Worm (Caenorhabditis elegans) whole organism, L2 larva: ENCODE measurements around the gene F16B4.2.

Source experiments
- Y55F3AM.14 ChIP-seq: fragments of 200-800 bp; sonication (Bioruptor generic); optimal IDR thresholded peaks from 2 replicates; lab custom pipeline; 2018; ENCODE audit warnings: mild to moderate bottlenecking, missing genetic modification characterization, missing compliant biosample characterization
- ZK546.5 ChIP-seq: sonication (generic microtip); optimal IDR thresholded peaks from 2 replicates; lab custom pipeline; 2017; ENCODE audit warnings: missing biosample characterization, missing genetic modification characterization
- alr-1 ChIP-seq: fragments of 150-350 bp; optimal IDR thresholded peaks from 2 replicates; lab custom pipeline; 2014; ENCODE audit warnings: missing biosample characterization, missing genetic modification characterization
- ama-1 ChIP-seq: fragments of 150-350 bp; optimal IDR thresholded peaks from 2 replicates; lab custom pipeline; 2018; ENCODE audit warnings: inconsistent platforms
- ceh-16 ChIP-seq: fragments of 150-350 bp; optimal IDR thresholded peaks from 2 replicates; lab custom pipeline; 2014; ENCODE audit warnings: missing biosample characterization, missing genetic modification characterization
- ceh-82 ChIP-seq: fragments of 150-350 bp; optimal IDR thresholded peaks from 2 replicates; lab custom pipeline; 2014; ENCODE audit warnings: missing biosample characterization, missing genetic modification characterization
- egl-27 ChIP-seq: sonication (generic microtip); optimal IDR thresholded peaks from 3 replicates; lab custom pipeline; 2017; ENCODE audit warnings: missing biosample characterization, missing genetic modification reagents, missing genetic modification characterization
- elt-1 ChIP-seq: fragments of 150-350 bp; optimal IDR thresholded peaks from 2 replicates; lab custom pipeline; 2014; ENCODE audit warnings: missing biosample characterization, missing genetic modification characterization
- elt-3 ChIP-seq: sonication (generic microtip); optimal IDR thresholded peaks from 2 replicates; lab custom pipeline; 2017; ENCODE audit warnings: missing biosample characterization, missing genetic modification characterization
- fos-1 ChIP-seq: fragments of 150-350 bp; optimal IDR thresholded peaks from 2 replicates; lab custom pipeline; 2014; ENCODE audit warnings: missing biosample characterization, missing genetic modification characterization
- lin-11 ChIP-seq: fragments of 150-350 bp; sonication (generic microtip); optimal IDR thresholded peaks from 2 replicates; lab custom pipeline; 2014; ENCODE audit warnings: missing biosample characterization, missing genetic modification characterization, inconsistent platforms, mixed read lengths
- lin-13 ChIP-seq: fragments of 150-350 bp; optimal IDR thresholded peaks from 2 replicates; lab custom pipeline; 2014; ENCODE audit warnings: missing biosample characterization, missing genetic modification reagents, missing genetic modification characterization
- lin-39 ChIP-seq: fragments of 150-350 bp; optimal IDR thresholded peaks from 2 replicates; lab custom pipeline; 2014; ENCODE audit warnings: missing biosample characterization, missing genetic modification reagents, missing genetic modification characterization
- lsy-2 ChIP-seq, 2 experiments: fragments of 150-350 bp in 1 of 2; sonication (generic microtip) in 1 of 2; optimal IDR thresholded peaks; 2 replicates each; lab custom pipeline; 2014 to 2017; ENCODE audit warnings: missing biosample characterization in 2 of 2, missing genetic modification characterization in 2 of 2
- mbf-1 ChIP-seq: sonication (generic microtip); optimal IDR thresholded peaks from 2 replicates; lab custom pipeline; 2017; ENCODE audit warnings: missing biosample characterization, missing genetic modification characterization
- mdl-1 ChIP-seq, 2 experiments: fragments of 150-350 bp in 1 of 2; sonication (generic microtip) in 1 of 2; optimal IDR thresholded peaks; 2 replicates each; lab custom pipeline; 2017; ENCODE audit warnings: missing biosample characterization in 2 of 2, missing genetic modification characterization in 2 of 2
- nhr-11 ChIP-seq: fragments of 150-350 bp; optimal IDR thresholded peaks from 2 replicates; lab custom pipeline; 2014; ENCODE audit warnings: missing biosample characterization, missing genetic modification characterization
- nhr-129 ChIP-seq: fragments of 150-350 bp; optimal IDR thresholded peaks from 2 replicates; lab custom pipeline; 2014; ENCODE audit warnings: missing biosample characterization, missing genetic modification characterization
- nhr-21 ChIP-seq: fragments of 150-350 bp; optimal IDR thresholded peaks from 2 replicates; lab custom pipeline; 2014; ENCODE audit warnings: missing biosample characterization, missing genetic modification characterization
- nhr-23 ChIP-seq: fragments of 150-350 bp; optimal IDR thresholded peaks from 2 replicates; lab custom pipeline; 2014; ENCODE audit warnings: missing biosample characterization, missing genetic modification reagents, missing genetic modification characterization
- nhr-237 ChIP-seq: fragments of 150-350 bp; optimal IDR thresholded peaks from 2 replicates; lab custom pipeline; 2014; ENCODE audit warnings: missing biosample characterization, missing genetic modification characterization
- nhr-25 ChIP-seq: fragments of 150-350 bp; sonication (generic microtip); optimal IDR thresholded peaks from 3 replicates; lab custom pipeline; 2014; ENCODE audit warnings: missing biosample characterization, missing genetic modification characterization
- nhr-6 ChIP-seq: fragments of 150-350 bp; optimal IDR thresholded peaks from 2 replicates; lab custom pipeline; 2014; ENCODE audit warnings: missing biosample characterization, missing genetic modification characterization
- nhr-77 ChIP-seq: fragments of 150-350 bp; optimal IDR thresholded peaks from 2 replicates; lab custom pipeline; 2014; ENCODE audit warnings: missing biosample characterization, missing genetic modification characterization
- peb-1 ChIP-seq: fragments of 150-350 bp; optimal IDR thresholded peaks from 2 replicates; lab custom pipeline; 2014; ENCODE audit warnings: missing biosample characterization, missing genetic modification characterization
- sem-4 ChIP-seq: fragments of 150-350 bp; optimal IDR thresholded peaks from 2 replicates; lab custom pipeline; 2014; ENCODE audit warnings: missing biosample characterization, missing genetic modification reagents, missing genetic modification characterization
- skn-1 ChIP-seq: sonication (generic microtip); optimal IDR thresholded peaks from 2 replicates; lab custom pipeline; 2017; ENCODE audit warnings: missing biosample characterization, missing genetic modification characterization
- sma-3 ChIP-seq: sonication (generic microtip); optimal IDR thresholded peaks from 2 replicates; lab custom pipeline; 2016; ENCODE audit warnings: missing genetic modification reagents, missing genetic modification characterization, missing compliant biosample characterization
- sma-9 ChIP-seq, 2 experiments: fragments of 150-350 bp in 1 of 2; sonication (generic microtip) in 1 of 2; optimal IDR thresholded peaks; 2 replicates each; lab custom pipeline; 2014 to 2016; ENCODE audit warnings: missing genetic modification characterization in 2 of 2, mild to moderate bottlenecking in 1 of 2, missing biosample characterization in 1 of 2, missing compliant biosample characterization in 1 of 2, missing genetic modification reagents in 1 of 2, moderate library complexity in 1 of 2
- snpc-4 ChIP-seq: fragments of 150-350 bp; optimal IDR thresholded peaks from 2 replicates; lab custom pipeline; 2014; ENCODE audit warnings: missing biosample characterization, missing genetic modification characterization
- unc-39 ChIP-seq: fragments of 150-350 bp; optimal IDR thresholded peaks from 2 replicates; lab custom pipeline; 2014; ENCODE audit warnings: missing biosample characterization, missing genetic modification characterization
- unc-55 ChIP-seq: fragments of 150-350 bp; sonication (generic microtip); optimal IDR thresholded peaks from 3 replicates; lab custom pipeline; 2014; ENCODE audit warnings: missing biosample characterization, missing genetic modification reagents, missing genetic modification characterization
- zag-1 ChIP-seq: fragments of 150-350 bp; optimal IDR thresholded peaks from 2 replicates; lab custom pipeline; 2014; ENCODE audit warnings: missing biosample characterization, missing genetic modification characterization
- ztf-1 ChIP-seq: fragments of 200-800 bp; sonication (Bioruptor generic); conservative IDR thresholded peaks from 2 replicates; pipeline ENCODE4 v1.3.6; 2022; ENCODE audit warnings: missing genetic modification characterization, missing compliant biosample characterization
- ztf-4 ChIP-seq: fragments of 150-350 bp; optimal IDR thresholded peaks from 2 replicates; lab custom pipeline; 2014; ENCODE audit warnings: missing biosample characterization, missing genetic modification characterization

F16B4.2 gene

DNA sequence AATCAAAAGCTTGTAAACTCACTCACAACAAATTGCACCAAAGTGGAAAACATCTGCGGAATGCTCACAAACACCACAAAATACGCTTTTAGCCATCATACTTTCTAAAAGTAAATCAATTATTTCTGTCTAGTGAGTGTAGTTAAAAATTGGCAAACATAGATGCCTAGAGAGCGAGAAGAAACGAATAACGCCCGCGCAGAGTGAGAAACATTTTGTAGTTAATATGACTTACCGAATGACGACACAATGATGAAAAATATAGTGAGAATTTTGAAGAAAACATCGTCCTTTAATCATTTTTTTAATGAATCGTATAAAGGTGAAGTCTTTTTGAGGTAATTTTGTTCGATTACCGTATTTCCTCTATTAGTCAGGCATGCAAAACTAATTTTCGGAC is 28.5 kb downstream of the F16B4.2 start, which contains the start of gene nhr-238:
nhr-238 (minus strand) TSS at position 104 of the 400 bp plus-strand sequence.
- TF ChIP-seq snpc-4 (tag; lab: Kevin White, UChicago) (no peak), nhr-129 (tag; lab: Kevin White, UChicago) (peak; percentile 93), nhr-77 (peak; percentile 84)

ce11 chrV:1631148-1631547 is 30.3 kb downstream of the F16B4.2 start, which contains the start of gene Y46H3D.8:
TSS of gene Y46H3D.8 (minus strand) at chrV:1631248.
- TF ChIP-seq Y55F3AM.14 (GFP tag; lab: Kevin White, UChicago) (no peak), sma-9 (GFP tag; optimal IDR thresholded peaks at IDR 0.05; lab: Kevin White, UChicago) (no peak), sma-9 (tag; optimal IDR thresholded peaks at IDR 0.05; lab: Kevin White, UChicago) (no peak)

- TF ChIP-seq lin-39 (no peak), nhr-11 (no peak), snpc-4 (tag; lab: Kevin White, UChicago) (no peak), skn-1 (no peak), egl-27 (no peak), elt-3 (no peak), ztf-4 (tag; lab: Kevin White, UChicago) (no peak), nhr-6 (tag; lab: Kevin White, UChicago) (no peak), Y55F3AM.14 (GFP tag; lab: Kevin White, UChicago) (no peak), sma-9 (GFP tag; optimal IDR thresholded peaks at IDR 0.05; lab: Kevin White, UChicago) (no peak), sma-9 (tag; optimal IDR thresholded peaks at IDR 0.05; lab: Kevin White, UChicago) (no peak), ama-1 (lab: Kevin White, UChicago) (no peak), mdl-1 (tag; optimal IDR thresholded peaks at IDR 0.05; lab: Kevin White, UChicago) (no peak)
Observed at ce11 chrV:1631717-1632116, 30.9 kb downstream of the F16B4.2 start, which contains the start of gene irld-17. TSS of gene irld-17 (plus strand) at chrV:1632017.

DNA sequence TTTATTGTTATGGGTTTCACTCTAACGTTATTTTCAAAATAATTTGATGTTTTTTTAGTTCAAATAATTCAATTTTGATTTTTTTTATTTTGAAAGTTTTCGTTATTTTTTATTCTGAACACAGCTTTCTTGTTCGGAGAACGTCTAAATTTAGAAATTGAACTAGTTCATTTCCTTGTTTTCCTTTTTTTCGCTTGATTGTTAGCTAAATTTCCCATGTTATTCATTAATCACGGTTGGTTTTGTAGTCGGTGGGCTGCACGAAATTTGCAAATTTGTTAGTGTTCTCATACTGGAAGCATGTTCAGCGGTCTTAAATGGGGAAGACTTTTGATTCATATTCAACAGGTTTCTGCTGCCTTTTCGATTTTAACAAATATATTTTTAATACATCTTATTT is 35.0 kb downstream of the F16B4.2 start, which contains the start of gene str-222:
str-222 (plus strand) TSS at position 301 of the 400 bp plus-strand sequence.
- TF ChIP-seq elt-3 (no peak), lsy-2 (tag; optimal IDR thresholded peaks at IDR 0.05; lab: Kevin White, UChicago) (no peak), mbf-1 (tag; lab: Kevin White, UChicago) (no peak), unc-55 (GFP tag; lab: Kevin White, UChicago) (no peak), unc-39 (tag; lab: Kevin White, UChicago) (no peak), nhr-6 (tag; lab: Kevin White, UChicago) (no peak), peb-1 (tag; lab: Kevin White, UChicago) (no peak), nhr-77 (no peak), nhr-129 (tag; lab: Kevin White, UChicago) (no peak), nhr-23 (tag; lab: Kevin White, UChicago) (no peak), lin-13 (GFP tag; lab: Kevin White, UChicago) (no peak), sma-3 (GFP tag; lab: Kevin White, UChicago) (no peak), sem-4 (tag; lab: Kevin White, UChicago) (no peak), nhr-237 (tag; lab: Kevin White, UChicago) (no peak), ztf-4 (tag; lab: Kevin White, UChicago) (no peak), zag-1 (tag; lab: Kevin White, UChicago) (no peak), egl-27 (no peak), fos-1 (no peak)

DNA sequence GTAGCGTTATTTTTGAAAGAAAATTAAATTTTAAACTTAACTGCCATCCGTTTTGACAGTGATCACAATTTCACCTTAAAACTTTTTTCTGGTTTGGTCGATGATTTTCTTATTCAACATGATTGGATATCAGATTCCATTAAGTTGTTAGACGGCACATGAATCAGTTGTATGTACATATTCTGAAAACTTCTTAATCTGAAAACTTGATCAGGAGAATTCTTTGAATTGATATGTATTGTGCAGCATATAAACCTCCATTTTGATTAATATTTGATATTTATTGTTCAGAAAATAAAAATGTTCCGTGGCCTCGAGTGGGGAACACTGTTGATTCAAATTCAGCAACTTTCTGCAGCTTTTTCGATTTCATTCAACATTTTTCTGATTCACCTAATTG is 39.2 kb downstream of the F16B4.2 start, which contains the start of gene str-221:
str-221 (plus strand) TSS at position 301 of the 400 bp plus-strand sequence.
- no peak for TF ChIP-seq ceh-82 (tag; lab: Kevin White, UChicago)
- no peak for TF ChIP-seq mbf-1 (tag; lab: Kevin White, UChicago)
- no peak for TF ChIP-seq ZK546.5 (tag; lab: Kevin White, UChicago)
- TF ChIP-seq nhr-21 (tag; lab: Kevin White, UChicago) = no peak
- TF ChIP-seq elt-3 = no peak
- no peak for TF ChIP-seq snpc-4 (tag; lab: Kevin White, UChicago)
- TF ChIP-seq nhr-11 = no peak
- TF ChIP-seq elt-1 = no peak
- TF ChIP-seq skn-1 = no peak
- TF ChIP-seq ztf-1 (GFP tag; lab: Robert Waterston, UW) = no peak
- TF ChIP-seq mdl-1 (tag; optimal IDR thresholded peaks at IDR 0.05; lab: Kevin White, UChicago) = no peak
- TF ChIP-seq alr-1 (tag; lab: Kevin White, UChicago) = no peak
- no peak for TF ChIP-seq nhr-25 (tag; lab: Kevin White, UChicago)
- no peak for TF ChIP-seq ceh-16 (tag; lab: Kevin White, UChicago)
- no peak for TF ChIP-seq lin-11
- TF ChIP-seq lsy-2 (tag; optimal IDR thresholded peaks at IDR 0.05; lab: Kevin White, UChicago) = no peak
